Fruit fly (Drosophila melanogaster): ENCODE data around the gene mthl6.
A peak's percentile ranks its signal among the peaks of the same experiment; 100 is the strongest.

Gene mthl6

dm6 chr3L:7520619-7521018 is 34.9 kb downstream of the mthl6 start:
- TF ChIP-seq esn (GFP tag; optimal IDR thresholded peaks at IDR 0.05) (no peak), svp (GFP tag) (peak; percentile 69)

- TF ChIP-seq CG34406 (GFP tag; optimal IDR thresholded peaks at IDR 0.05) (no peak), CG32006 (GFP tag; optimal IDR thresholded peaks at IDR 0.05) (no peak), CG11294 (GFP tag; IDR thresholded peaks at IDR 0.05) (no peak), Gug (GFP tag; IDR thresholded peaks at IDR 0.05) (no peak), CG1621 (tag; optimal IDR thresholded peaks at IDR 0.05) (no peak), svp (GFP tag) (peak; percentile 47), dac (GFP tag; optimal IDR thresholded peaks at IDR 0.05) (no peak), CG15336 (GFP tag; IDR thresholded peaks at IDR 0.05) (no peak), Eip75B (GFP tag; optimal IDR thresholded peaks at IDR 0.05) (no peak), Ets96B (tag; optimal IDR thresholded peaks at IDR 0.05) (peak; percentile 3), fkh (GFP tag; optimal IDR thresholded peaks at IDR 0.05) (no peak), CG8119 (GFP tag; IDR thresholded peaks at IDR 0.05) (0 out of 3 replicates have a peak, but pooled peaks have one; percentile 26)
Measured at dm6 chr3L:7521847-7522246, 36.1 kb downstream of the mthl6 start.

dm6 chr3L:7527661-7528379 is 42.1 kb downstream of the mthl6 start:
- TF ChIP-seq CG6276 (GFP tag; optimal IDR thresholded peaks at IDR 0.05): no peak
- TF ChIP-seq CG10669 (GFP tag; optimal IDR thresholded peaks at IDR 0.05): no peak
- TF ChIP-seq CG34406 (GFP tag; optimal IDR thresholded peaks at IDR 0.05): no peak
- peak; percentile 13 for TF ChIP-seq Eip78C (GFP tag)
- peak; percentile 1 for TF ChIP-seq vri (GFP tag; optimal IDR thresholded peaks at IDR 0.05)
- no peak for TF ChIP-seq Sox15 (GFP tag; optimal IDR thresholded peaks at IDR 0.05)

- TF ChIP-seq CG6854 (GFP tag; optimal IDR thresholded peaks at IDR 0.05): peak; percentile 28
- no peak for TF ChIP-seq achi (GFP tag; optimal IDR thresholded peaks at IDR 0.05)
- TF ChIP-seq spab (GFP tag; optimal IDR thresholded peaks at IDR 0.05): no peak
- TF ChIP-seq CG6276 (GFP tag; optimal IDR thresholded peaks at IDR 0.05): peak; percentile 35
- TF ChIP-seq Smox (GFP tag; optimal IDR thresholded peaks at IDR 0.05): peak; percentile 32
- TF ChIP-seq CG11902 (GFP tag; optimal IDR thresholded peaks at IDR 0.05): no peak
- TF ChIP-seq CG9139 (GFP tag; optimal IDR thresholded peaks at IDR 0.05): peak; percentile 24
- TF ChIP-seq CG11294 (GFP tag; IDR thresholded peaks at IDR 0.05): no peak
- peak; percentile 36 for TF ChIP-seq fd85E (GFP tag; optimal IDR thresholded peaks at IDR 0.05)
- TF ChIP-seq ss (GFP tag; optimal IDR thresholded peaks at IDR 0.05): peak in 1 of 2 experiments; percentile 29
- peak; percentile 26 for TF ChIP-seq CG3032 (tag; optimal IDR thresholded peaks at IDR 0.05)
- no peak for TF ChIP-seq Met (GFP tag; optimal IDR thresholded peaks at IDR 0.05)
- peak; percentile 27 for TF ChIP-seq esn (GFP tag; optimal IDR thresholded peaks at IDR 0.05)
- TF ChIP-seq CG3919 (GFP tag; optimal IDR thresholded peaks at IDR 0.05): peak; percentile 40
- peak; percentile 49 for TF ChIP-seq CG10631 (GFP tag; optimal IDR thresholded peaks at IDR 0.05)
- no peak for TF ChIP-seq pdm3 (GFP tag; optimal IDR thresholded peaks at IDR 0.05)
- TF ChIP-seq dsx (GFP tag; optimal IDR thresholded peaks at IDR 0.05; ENCODE audit: poor library complexity, severe bottlenecking): peak; percentile 30
- peak; percentile 62 for TF ChIP-seq Eip78C (GFP tag)
- TF ChIP-seq CG6792 (GFP tag; optimal IDR thresholded peaks at IDR 0.05): no peak
- TF ChIP-seq OdsH (GFP tag; optimal IDR thresholded peaks at IDR 0.05): no peak
- TF ChIP-seq CG16779 (tag; optimal IDR thresholded peaks at IDR 0.05): no peak
- TF ChIP-seq CG15336 (GFP tag; IDR thresholded peaks at IDR 0.05): 0 out of 2 replicates have a peak, but pooled peaks have one; percentile 27
- TF ChIP-seq svp (GFP tag): peak; percentile 81
- peak; percentile 41; the same call in 2 of the 3 replicates for TF ChIP-seq CG8119 (GFP tag; IDR thresholded peaks at IDR 0.05)
- TF ChIP-seq fkh (GFP tag; optimal IDR thresholded peaks at IDR 0.05): peak; percentile 80
Measured at dm6 chr3L:7528380-7529080, 42.8 kb downstream of the mthl6 start, which contains the start of gene lqf. lqf (plus strand) TSS chr3L:7528780.

Data from whole organism, prepupa.